Worm (Caenorhabditis elegans): Measurements from ENCODE around the gene oac-58.
A peak's percentile ranks its signal among the peaks of the same experiment; 100 is the strongest.
"Not testable (repeated sequence)": the region's sequence is repeated elsewhere in the genome, so short reads cannot be mapped to it uniquely, and the experiment has no call there.

oac-58 gene

DNA sequence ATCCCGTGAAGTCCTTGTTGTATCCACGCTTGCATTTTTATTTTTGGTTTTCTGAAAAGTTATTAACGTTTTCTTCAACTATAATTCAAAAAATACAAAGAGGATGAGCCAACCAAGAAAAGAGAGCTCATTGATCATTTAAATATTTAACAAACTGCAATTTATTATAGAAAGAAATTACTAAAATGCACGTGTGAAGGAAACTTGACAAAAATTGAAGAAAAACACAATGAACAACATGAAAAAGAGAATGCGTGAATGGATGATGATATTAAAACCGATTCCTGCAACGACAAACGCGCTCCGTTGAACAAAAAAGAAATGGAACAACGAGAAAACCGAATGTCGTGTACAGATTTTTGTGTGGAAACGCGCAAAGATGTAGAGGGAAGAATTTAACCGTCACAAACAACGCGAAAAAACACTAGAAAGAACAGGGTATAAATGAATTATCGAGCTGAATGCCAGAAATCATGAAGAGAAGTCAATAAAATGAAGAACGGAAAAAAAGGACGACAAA lies 19.4 kb upstream of the oac-58 start, which contains the start of gene ufd-1:
ufd-1 (minus strand) TSS at position 51 of the 520 bp plus-strand sequence.
- TF ChIP-seq fkh-10 (GFP tag; optimal IDR thresholded peaks at IDR 0.05), result no peak
- no peak for TF ChIP-seq ceh-30 (tag; optimal IDR thresholded peaks at IDR 0.05)
- TF ChIP-seq K09A11.1 (tag; optimal IDR thresholded peaks at IDR 0.05; ENCODE audit: insufficient read depth), result no peak
- no peak for TF ChIP-seq mec-3 (tag; optimal IDR thresholded peaks at IDR 0.05; ENCODE audit: borderline replicate concordance)
- TF ChIP-seq lin-11 (tag; optimal IDR thresholded peaks at IDR 0.05), result no peak
- no peak for TF ChIP-seq elt-4 (tag; optimal IDR thresholded peaks at IDR 0.05)
- TF ChIP-seq C38D4.7 (GFP tag; optimal IDR thresholded peaks at IDR 0.05), result no peak
- no peak for TF ChIP-seq eyg-1 (tag; optimal IDR thresholded peaks at IDR 0.05)
- no peak for TF ChIP-seq unc-42 (tag; optimal IDR thresholded peaks at IDR 0.05)
- no peak for TF ChIP-seq ceh-24 (tag; optimal IDR thresholded peaks at IDR 0.05)

DNA sequence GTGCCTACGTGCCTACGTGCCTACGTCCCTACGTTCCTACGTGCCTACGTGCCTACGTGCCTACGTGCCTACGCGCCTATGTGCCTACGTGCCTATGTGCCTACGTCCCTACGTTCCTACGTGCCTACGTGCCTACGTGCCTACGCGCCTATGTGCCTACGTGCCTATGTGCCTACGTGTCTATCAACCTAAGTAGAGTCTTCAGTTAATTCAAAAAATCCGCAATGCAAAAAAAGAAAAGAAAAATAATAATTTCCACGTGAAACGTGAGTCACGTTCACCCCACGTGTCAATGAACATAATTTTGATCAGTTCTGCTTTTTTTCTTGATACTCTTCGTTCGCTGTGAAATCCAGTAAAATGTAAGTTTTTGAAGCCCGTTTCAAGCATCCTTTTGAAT lies 15.4 kb upstream of the oac-58 start, which contains the start of gene F19B6.3:
F19B6.3 (plus strand) TSS at position 301 of the 400 bp plus-strand sequence.
- TF ChIP-seq unc-3 (GFP tag; conservative IDR thresholded peaks at IDR 0.05); unc-3 (tag; optimal IDR thresholded peaks at IDR 0.05); Y22D7AL.16 (tag; optimal IDR thresholded peaks at IDR 0.05); ceh-48 (tag; optimal IDR thresholded peaks at IDR 0.05): not testable (repeated sequence)

DNA sequence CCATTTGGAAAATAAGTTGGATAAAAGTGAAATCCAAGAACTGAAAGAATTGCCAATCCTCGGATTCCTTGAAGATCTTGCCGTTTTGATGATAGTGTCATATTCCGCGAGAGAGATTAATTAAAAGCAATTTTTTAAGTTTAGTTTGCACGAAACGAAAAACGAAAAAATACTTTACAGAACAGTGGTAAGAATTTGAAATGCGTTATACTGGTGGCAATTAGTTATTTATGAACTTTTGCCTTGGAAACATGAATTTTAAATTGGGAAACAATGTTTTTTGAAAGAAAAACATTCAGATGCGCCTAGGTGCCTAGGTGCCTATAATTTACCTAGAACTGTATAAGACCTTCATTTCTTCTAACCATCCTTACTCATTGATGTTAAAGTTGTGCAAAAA lies 3.8 kb downstream of the oac-58 start, which contains the start of gene oac-57:
oac-57 (minus strand) TSS at position 101 of the 400 bp plus-strand sequence.
- TF ChIP-seq ets-4 (tag; optimal IDR thresholded peaks at IDR 0.05) (no peak), T23F11.4 (GFP tag; optimal IDR thresholded peaks at IDR 0.05) (no peak), ahr-1 (tag; optimal IDR thresholded peaks at IDR 0.05) (no peak), ceh-34 (tag; optimal IDR thresholded peaks at IDR 0.05) (no peak), lim-6 (tag; optimal IDR thresholded peaks at IDR 0.05) (no peak), ttx-3 (tag; optimal IDR thresholded peaks at IDR 0.05) (no peak), sox-2 (GFP tag; IDR thresholded peaks at IDR 0.05) (no peak), ceh-18 (tag; optimal IDR thresholded peaks at IDR 0.05) (no peak), ceh-6 (GFP tag; optimal IDR thresholded peaks at IDR 0.05) (no peak), mec-3 (tag; optimal IDR thresholded peaks at IDR 0.05; ENCODE audit: borderline replicate concordance) (no peak), ceh-31 (tag; optimal IDR thresholded peaks at IDR 0.05) (no peak), npax-4 (tag; optimal IDR thresholded peaks at IDR 0.05) (no peak), odd-2 (tag; optimal IDR thresholded peaks at IDR 0.05) (no peak), ceh-14 (tag; optimal IDR thresholded peaks at IDR 0.05) (no peak), ama-1 (optimal IDR thresholded peaks at IDR 0.05) (no peak), fkh-10 (GFP tag; optimal IDR thresholded peaks at IDR 0.05) (no peak)

DNA sequence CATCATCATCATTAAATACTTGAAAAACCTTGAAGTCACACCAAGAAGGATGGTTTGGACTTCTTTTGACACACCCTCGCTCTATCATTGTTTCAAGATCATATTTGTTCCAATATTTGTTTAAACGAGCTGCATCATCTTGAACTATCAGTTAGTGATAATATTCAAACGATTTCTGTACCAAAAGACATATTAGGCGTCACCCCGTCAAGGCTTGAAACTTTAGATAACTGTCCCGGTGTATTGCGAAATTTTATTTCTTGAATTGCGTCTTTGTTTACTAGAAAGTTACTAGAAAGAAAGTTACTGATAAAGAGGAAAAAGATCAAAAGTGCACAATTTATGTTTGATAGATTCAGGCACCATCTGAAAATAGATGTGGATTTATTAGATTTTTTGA lies 5.5 kb downstream of the oac-58 start:
- TF ChIP-seq elt-2 (tag; optimal IDR thresholded peaks at IDR 0.05) (peak; percentile 31), nhr-232 (tag; optimal IDR thresholded peaks at IDR 0.05) (no peak)

DNA sequence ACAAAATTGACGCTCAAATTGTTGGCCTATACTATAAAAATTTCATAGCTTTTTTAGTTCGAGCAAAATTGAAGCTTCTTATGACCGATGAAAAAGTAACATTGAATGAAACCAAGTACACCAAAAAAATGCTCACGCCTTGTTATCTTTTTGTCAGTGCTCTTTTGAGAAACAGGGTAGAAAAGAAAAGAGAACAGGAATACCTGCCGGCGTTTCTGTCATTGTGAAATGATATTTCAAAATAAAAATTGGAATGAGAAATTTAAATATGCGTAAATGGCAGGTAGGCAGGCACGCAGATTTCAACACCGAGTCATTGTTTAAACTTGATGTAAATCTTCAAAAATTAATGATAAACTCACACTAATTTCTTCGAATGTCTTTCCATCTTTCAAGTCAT lies 6.7 kb downstream of the oac-58 start:
- TF ChIP-seq unc-86 (tag; optimal IDR thresholded peaks at IDR 0.05), result no peak
- TF ChIP-seq hlh-6 (tag; optimal IDR thresholded peaks at IDR 0.05), result no peak
- TF ChIP-seq ceh-18 (tag; optimal IDR thresholded peaks at IDR 0.05), result no peak
- no peak for TF ChIP-seq pqm-1 (tag; optimal IDR thresholded peaks at IDR 0.05)
- TF ChIP-seq nhr-232 (tag; optimal IDR thresholded peaks at IDR 0.05), result no peak
- TF ChIP-seq ceh-22 (tag; optimal IDR thresholded peaks at IDR 0.05), result no peak
- TF ChIP-seq F13H6.1 (tag; optimal IDR thresholded peaks at IDR 0.05), result no peak
